Fruit fly (Drosophila melanogaster): Measurements from ENCODE around the gene CG17193.
A peak's percentile ranks its signal among the peaks of the same experiment; 100 is the strongest.

CG17193 gene

dm6 chr3R:20031043-20031763 lies 24.7 kb downstream of the CG17193 start, which contains the start of gene trem (continued):
- peak; percentile 62 for TF ChIP-seq Ets96B (tag; optimal IDR thresholded peaks at IDR 0.05)
- peak; percentile 80 for TF ChIP-seq CG31627 (GFP tag; optimal IDR thresholded peaks at IDR 0.05)
- no peak for TF ChIP-seq net (GFP tag; optimal IDR thresholded peaks at IDR 0.05)
- peak; percentile 86 for TF ChIP-seq OdsH (GFP tag; optimal IDR thresholded peaks at IDR 0.05)
- peak; percentile 62; the same call in 2 of the 3 replicates for TF ChIP-seq eg (GFP tag; IDR thresholded peaks at IDR 0.05)
- no peak for TF ChIP-seq CG9139 (GFP tag; optimal IDR thresholded peaks at IDR 0.05)
- peak; percentile 63 for TF ChIP-seq CG6792 (GFP tag; optimal IDR thresholded peaks at IDR 0.05)
- TF ChIP-seq CG15336 (GFP tag; IDR thresholded peaks at IDR 0.05): peak; percentile 35; the same call in 1 of the 2 replicates
- peak; percentile 81 for TF ChIP-seq acj6 (GFP tag; optimal IDR thresholded peaks at IDR 0.05)
- TF ChIP-seq CG1621 (tag; optimal IDR thresholded peaks at IDR 0.05): no peak
- TF ChIP-seq Blimp-1 (GFP tag; optimal IDR thresholded peaks at IDR 0.05): peak; percentile 41
- no peak for TF ChIP-seq ss (GFP tag; optimal IDR thresholded peaks at IDR 0.05)

DNA sequence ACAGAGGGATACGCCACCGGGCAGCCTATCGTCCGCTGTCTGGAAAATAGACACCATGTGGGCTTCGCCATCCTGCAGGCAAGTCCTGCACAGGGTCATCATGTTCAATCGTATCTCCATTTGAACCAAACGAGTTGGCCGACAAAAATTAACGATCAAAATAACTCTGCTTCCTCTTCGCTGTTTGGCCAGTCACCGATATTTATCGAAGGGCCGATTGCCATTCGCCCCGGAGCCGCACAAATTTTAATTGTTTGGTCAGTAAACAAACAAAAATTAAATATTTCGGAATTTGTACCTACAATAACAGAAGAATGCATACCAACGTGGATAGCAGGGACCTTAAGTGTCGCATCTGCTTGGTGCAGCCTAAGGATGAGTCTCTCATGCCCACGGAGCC lies 28.1 kb downstream of the CG17193 start, which contains the start of the genes CG4424 and CG4854:
Gene CG4424, minus strand, starts transcription at position 200 of the 400 bp plus-strand sequence.
Gene CG4854, plus strand, starts transcription at position 218 of the 400 bp plus-strand sequence.
- TF ChIP-seq pdm3 (GFP tag; optimal IDR thresholded peaks at IDR 0.05) (no peak), fkh (GFP tag; optimal IDR thresholded peaks at IDR 0.05) (peak; percentile 97)

DNA sequence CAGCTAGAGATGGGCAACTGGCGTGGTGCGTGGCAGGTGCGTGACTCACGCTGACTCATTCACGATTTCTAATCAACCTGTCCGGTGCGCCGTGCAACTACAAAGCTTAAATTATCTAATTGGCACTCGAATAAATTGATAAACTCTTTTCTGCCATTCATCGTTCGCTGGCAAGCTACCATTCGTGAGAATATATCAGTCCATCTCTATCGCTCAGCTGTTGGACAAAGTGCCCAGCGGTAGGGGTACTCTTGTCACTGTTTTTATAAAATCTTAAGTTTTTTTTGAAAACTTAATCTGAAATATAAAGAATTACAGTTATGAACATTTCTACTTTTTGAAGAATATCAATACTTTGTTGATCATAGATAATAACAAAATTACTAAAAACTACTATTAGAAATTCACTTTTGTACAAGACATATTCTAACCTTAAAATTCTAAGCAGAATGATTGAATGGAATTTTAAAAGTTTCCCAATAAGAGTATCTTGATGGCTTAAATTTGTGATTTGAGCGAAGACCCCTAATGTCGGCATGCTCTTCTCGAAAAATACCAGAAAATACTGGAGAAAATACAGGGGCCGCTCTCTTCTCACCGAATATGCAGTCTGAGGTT lies 34.6 kb downstream of the CG17193 start, which contains the start of the genes PIG-L and psidin:
Gene PIG-L, minus strand, starts transcription at position 187 of the 618 bp plus-strand sequence.
Gene psidin, plus strand, starts transcription at position 553 of the 618 bp plus-strand sequence.
- TF ChIP-seq Ets21C (GFP tag; optimal IDR thresholded peaks at IDR 0.05) (peak; percentile 78), CG8632 (GFP tag; optimal IDR thresholded peaks at IDR 0.05) (peak; percentile 89), CG8319 (GFP tag; optimal IDR thresholded peaks at IDR 0.05) (peak; percentile 12), Eip75B (GFP tag; optimal IDR thresholded peaks at IDR 0.05) (no peak), CG9139 (GFP tag; optimal IDR thresholded peaks at IDR 0.05) (no peak), CG15336 (GFP tag; IDR thresholded peaks at IDR 0.05) (peak; percentile 85), CG34406 (GFP tag; optimal IDR thresholded peaks at IDR 0.05) (peak; percentile 87), fd85E (GFP tag; optimal IDR thresholded peaks at IDR 0.05) (peak; percentile 6), vri (GFP tag; optimal IDR thresholded peaks at IDR 0.05) (no peak), CG6808 (GFP tag; optimal IDR thresholded peaks at IDR 0.05) (no peak), CG7368 (GFP tag; optimal IDR thresholded peaks at IDR 0.05) (no peak), Lpt (GFP tag; optimal IDR thresholded peaks at IDR 0.05) (peak; percentile 52), CG6163 (GFP tag; IDR thresholded peaks at IDR 0.05) (peak; percentile 57; the same call in 2 of the 3 replicates), net (GFP tag; optimal IDR thresholded peaks at IDR 0.05) (peak; percentile 86), Hr39 (GFP tag; optimal IDR thresholded peaks at IDR 0.05) (peak; percentile 85), dac (GFP tag; optimal IDR thresholded peaks at IDR 0.05) (peak; percentile 59), achi (GFP tag; optimal IDR thresholded peaks at IDR 0.05) (peak; percentile 84), CG11902 (GFP tag; optimal IDR thresholded peaks at IDR 0.05) (peak; percentile 53), pdm3 (GFP tag; optimal IDR thresholded peaks at IDR 0.05) (peak; percentile 90), Sox14 (GFP tag; optimal IDR thresholded peaks at IDR 0.05) (peak; percentile 87), Gug (GFP tag; IDR thresholded peaks at IDR 0.05) (peak; percentile 81), Met (GFP tag; optimal IDR thresholded peaks at IDR 0.05) (no peak), Eip78C (GFP tag) (peak; percentile 96), eg (GFP tag; IDR thresholded peaks at IDR 0.05) (peak; percentile 84), Hr38 (GFP tag; optimal IDR thresholded peaks at IDR 0.05) (peak; percentile 8), Blimp-1 (GFP tag; optimal IDR thresholded peaks at IDR 0.05) (peak; percentile 12), Eip93F (GFP tag; optimal IDR thresholded peaks at IDR 0.05) (no peak), Smox (GFP tag; optimal IDR thresholded peaks at IDR 0.05) (peak; percentile 89), CG1621 (tag; optimal IDR thresholded peaks at IDR 0.05) (no peak), esn (GFP tag; optimal IDR thresholded peaks at IDR 0.05) (peak; percentile 89), CG4318 (GFP tag; optimal IDR thresholded peaks at IDR 0.05) (peak; percentile 83), CG6276 (GFP tag; optimal IDR thresholded peaks at IDR 0.05) (no peak), Hr4 (GFP tag; optimal IDR thresholded peaks at IDR 0.05) (peak; percentile 88), salr (GFP tag; optimal IDR thresholded peaks at IDR 0.05) (peak; percentile 45 to 87), CG11762 (GFP tag; optimal IDR thresholded peaks at IDR 0.05; ENCODE audit: insufficient read depth) (peak; percentile 50), lz (GFP tag; optimal IDR thresholded peaks at IDR 0.05) (peak; percentile 84), CG31627 (GFP tag; optimal IDR thresholded peaks at IDR 0.05) (peak; percentile 92), svp (GFP tag) (no peak), CG11294 (GFP tag; IDR thresholded peaks at IDR 0.05) (peak; percentile 66)
